Fruit fly (Drosophila melanogaster): ENCODE data around the gene Kcmf1.

The Kcmf1 gene

DNA sequence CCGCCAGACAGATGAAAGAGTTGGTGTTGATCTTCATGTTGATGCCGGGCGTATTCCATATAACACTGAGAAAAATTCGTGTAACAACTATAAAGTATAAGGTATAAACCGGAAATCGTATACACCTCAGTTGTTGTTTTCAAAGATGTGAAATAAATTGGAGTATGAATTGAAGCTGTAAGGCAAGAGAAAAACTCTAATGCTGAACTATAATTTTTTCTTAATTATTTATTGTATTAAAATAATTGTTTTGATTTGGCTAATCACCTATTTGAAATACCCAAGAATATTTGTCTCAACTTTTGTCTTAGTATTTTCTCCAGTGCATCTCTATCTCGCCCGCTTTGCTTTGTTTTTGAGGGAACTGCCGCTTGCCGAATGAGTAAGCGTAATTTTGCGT is 54.4 kb downstream of the Kcmf1 start (continued):
- TF ChIP-seq chm (GFP tag; IDR thresholded peaks at IDR 0.05) = no peak
- TF ChIP-seq Hey (tag; optimal IDR thresholded peaks at IDR 0.05) = no peak
- no peak for TF ChIP-seq Lim3 (GFP tag; IDR thresholded peaks at IDR 0.05)
- TF ChIP-seq cato (GFP tag; optimal IDR thresholded peaks at IDR 0.05; ENCODE audit: borderline replicate concordance) = peak; percentile 16
- no peak for TF ChIP-seq disco-r (GFP tag; optimal IDR thresholded peaks at IDR 0.05)
- peak; percentile 48 for TF ChIP-seq CG4820 (GFP tag; optimal IDR thresholded peaks at IDR 0.05)
- TF ChIP-seq yki (optimal IDR thresholded peaks at IDR 0.05) = no peak
- TF ChIP-seq sob (GFP tag; IDR thresholded peaks at IDR 0.05) = no peak
- TF ChIP-seq PHDP (tag; optimal IDR thresholded peaks at IDR 0.05) = peak; percentile 61
- no peak for TF ChIP-seq slbo (GFP tag; IDR thresholded peaks at IDR 0.05)
- TF ChIP-seq CG15696 (tag; optimal IDR thresholded peaks at IDR 0.05) = peak; percentile 45
- TF ChIP-seq slou (GFP tag; optimal IDR thresholded peaks at IDR 0.05) = no peak
- TF ChIP-seq Sry-β (GFP tag; optimal IDR thresholded peaks at IDR 0.05) = no peak
- TF ChIP-seq Ets65A (GFP tag) = no peak
- peak; percentile 57 for TF ChIP-seq CG5180 (GFP tag; optimal IDR thresholded peaks at IDR 0.05)
- no peak for TF ChIP-seq jumu (GFP tag; optimal IDR thresholded peaks at IDR 0.05)
- TF ChIP-seq Nf-YC (tag; optimal IDR thresholded peaks at IDR 0.05) = no peak
- no peak for TF ChIP-seq Mes4 (GFP tag; optimal IDR thresholded peaks at IDR 0.05)
- no peak for TF ChIP-seq Usf (GFP tag; optimal IDR thresholded peaks at IDR 0.05)
- TF ChIP-seq CG2202 (tag; optimal IDR thresholded peaks at IDR 0.05) = no peak
- TF ChIP-seq wor (GFP tag; IDR thresholded peaks at IDR 0.05) = peak; percentile 39; the same call in 1 of the 2 replicates
- TF ChIP-seq dati (GFP tag; IDR thresholded peaks at IDR 0.05) = no peak
